Fruit fly (Drosophila melanogaster) whole organism, embryonic: ENCODE results near the gene Sce.

Experiments
- Abd-B ChIP-seq: fragments of 200-800 bp; sonication (Bioruptor generic); optimal IDR thresholded peaks from 2 replicates; lab custom pipeline; 2018; ENCODE audit warnings: missing biosample characterization, mild to moderate bottlenecking, missing genetic modification characterization, moderate library complexity
- Ada2b ChIP-seq: fragments of 200-800 bp; sonication (Bioruptor generic); IDR thresholded peaks from 2 replicates; pipeline ENCODE4 v1.3.6; 2022; ENCODE audit warnings: missing biosample characterization, missing genetic modification characterization
- B-H1 ChIP-seq: fragments of 200-800 bp; sonication (Bioruptor generic); IDR thresholded peaks from 3 replicates; pipeline ENCODE4 v1.3.6; 2022; ENCODE audit warnings: missing biosample characterization, missing genetic modification characterization
- Bgb ChIP-seq: fragments of 200-800 bp; sonication (Bioruptor generic); IDR thresholded peaks from 2 replicates; pipeline ENCODE4 v1.3.6; 2022; ENCODE audit warnings: missing biosample characterization, missing genetic modification characterization; ENCODE audit not compliant: partially characterized antibody
- CG10209 ChIP-seq: fragments of 200-800 bp; sonication (Bioruptor generic); optimal IDR thresholded peaks from 3 replicates; lab custom pipeline; 2017; ENCODE audit warnings: missing biosample characterization, mild to moderate bottlenecking, missing genetic modification characterization, missing genetic modification reagents
- CG10543 ChIP-seq: fragments of 200-800 bp; sonication (Bioruptor generic); optimal IDR thresholded peaks from 3 replicates; lab custom pipeline; 2017; ENCODE audit warnings: missing biosample characterization, mild to moderate bottlenecking, missing genetic modification characterization, moderate library complexity
- CG13123 ChIP-seq: fragments of 200-800 bp; sonication (Bioruptor generic); optimal IDR thresholded peaks from 2 replicates; lab custom pipeline; 2016; ENCODE audit warnings: missing biosample characterization, missing genetic modification characterization
- CG15073 ChIP-seq: fragments of 200-800 bp; sonication (Bioruptor generic); optimal IDR thresholded peaks from 2 replicates; lab custom pipeline; 2016; ENCODE audit warnings: missing biosample characterization, missing genetic modification characterization
- CG15601 ChIP-seq: fragments of 200-800 bp; sonication (Bioruptor generic); optimal IDR thresholded peaks from 3 replicates; lab custom pipeline; 2019; ENCODE audit warnings: missing biosample characterization, mild to moderate bottlenecking, missing genetic modification characterization, moderate library complexity
- CG1603 ChIP-seq: fragments of 200-800 bp; sonication (Bioruptor generic); optimal IDR thresholded peaks from 2 replicates; lab custom pipeline; 2019; ENCODE audit warnings: missing biosample characterization, mild to moderate bottlenecking, missing genetic modification characterization, moderate library complexity
- CG17912 ChIP-seq: fragments of 200-800 bp; sonication (Bioruptor generic); optimal IDR thresholded peaks from 2 replicates; lab custom pipeline; 2018; ENCODE audit warnings: missing biosample characterization, mild to moderate bottlenecking, missing genetic modification characterization
- CG3838 ChIP-seq: fragments of 200-800 bp; sonication (Bioruptor generic); optimal IDR thresholded peaks from 3 replicates; lab custom pipeline; 2016; ENCODE audit warnings: missing biosample characterization, missing genetic modification characterization
- CG3995 ChIP-seq: fragments of 200-800 bp; sonication (Bioruptor generic); optimal IDR thresholded peaks from 3 replicates; lab custom pipeline; 2016; ENCODE audit warnings: missing biosample characterization, missing genetic modification characterization
- CG6689 ChIP-seq: fragments of 200-800 bp; sonication (Bioruptor generic); IDR thresholded peaks from 2 replicates; pipeline ENCODE4 v1.3.6; 2022; ENCODE audit warnings: missing biosample characterization, missing genetic modification characterization
- CG7745 ChIP-seq: fragments of 200-800 bp; sonication (Bioruptor generic); optimal IDR thresholded peaks from 2 replicates; lab custom pipeline; 2018; ENCODE audit warnings: missing biosample characterization, mild to moderate bottlenecking, missing genetic modification characterization, moderate library complexity
- CG7786 ChIP-seq: fragments of 200-800 bp; sonication (Bioruptor generic); optimal IDR thresholded peaks from 2 replicates; lab custom pipeline; 2016; ENCODE audit warnings: missing biosample characterization, missing genetic modification characterization
- CG8281 ChIP-seq: fragments of 200-800 bp; sonication (Bioruptor generic); optimal IDR thresholded peaks from 2 replicates; lab custom pipeline; 2018; ENCODE audit warnings: missing biosample characterization, mild to moderate bottlenecking, missing genetic modification characterization, moderate library complexity
- CG8388 ChIP-seq: fragments of 200-800 bp; sonication (Bioruptor generic); optimal IDR thresholded peaks from 2 replicates; lab custom pipeline; 2019; ENCODE audit warnings: missing biosample characterization, mild to moderate bottlenecking, missing genetic modification characterization, moderate library complexity
- CG9727 ChIP-seq: fragments of 200-800 bp; sonication (Bioruptor generic); optimal IDR thresholded peaks from 3 replicates; lab custom pipeline; 2017; ENCODE audit warnings: missing biosample characterization, mild to moderate bottlenecking, missing genetic modification characterization
- D19A ChIP-seq: fragments of 200-800 bp; optimal IDR thresholded peaks from 3 replicates; lab custom pipeline; 2019; ENCODE audit warnings: missing biosample characterization, mild to moderate bottlenecking, missing genetic modification characterization, moderate library complexity
- Dad ChIP-seq: fragments of 200-800 bp; sonication (Bioruptor generic); optimal IDR thresholded peaks from 3 replicates; lab custom pipeline; 2016; ENCODE audit warnings: missing biosample characterization, missing genetic modification characterization
- Dbx ChIP-seq: fragments of 200-800 bp; sonication (Bioruptor generic); IDR thresholded peaks from 3 replicates; pipeline ENCODE4 v1.3.6; 2022; ENCODE audit warnings: missing biosample characterization, missing genetic modification characterization
- E2f2 ChIP-seq: fragments of 200-800 bp; sonication (Bioruptor generic); IDR thresholded peaks from 2 replicates; pipeline ENCODE4 v1.3.6; 2022; ENCODE audit warnings: missing biosample characterization, missing genetic modification characterization
- Hr78 ChIP-seq, 2 experiments: fragments of 200-800 bp in 1 of 2; fragments of >200 bp in 1 of 2; sonication (Bioruptor generic) in 1 of 2; optimal IDR thresholded peaks; 2 replicates each; lab custom pipeline; 2017 to 2019; ENCODE audit warnings: missing biosample characterization in 2 of 2, missing genetic modification characterization in 2 of 2, mild to moderate bottlenecking in 1 of 2, moderate library complexity in 1 of 2
- MBD-R2 ChIP-seq: fragments of 200-800 bp; sonication (Bioruptor generic); IDR thresholded peaks from 2 replicates; pipeline ENCODE4 v1.3.6; 2022; ENCODE audit warnings: missing biosample characterization, missing genetic modification characterization
- PHDP ChIP-seq: fragments of 200-800 bp; sonication (Bioruptor generic); optimal IDR thresholded peaks from 3 replicates; lab custom pipeline; 2018; ENCODE audit warnings: missing biosample characterization, mild to moderate bottlenecking, missing genetic modification characterization, moderate library complexity
- Pdp1 ChIP-seq, 2 experiments: fragments of 200-800 bp; sonication (Bioruptor generic); optimal IDR thresholded peaks; 3 replicates each; lab custom pipeline; 2016; ENCODE audit warnings: missing biosample characterization in 2 of 2, missing genetic modification characterization in 2 of 2, mild to moderate bottlenecking in 1 of 2, moderate library complexity in 1 of 2
- Trl ChIP-seq, 3 experiments: fragments of >200 bp in 2 of 3; fragments of 200-800 bp in 1 of 3; sonication (Bioruptor generic) in 1 of 3; optimal IDR thresholded peaks; 2 replicates in 1 of 3; 3 replicates in 2 of 3; lab custom pipeline; 2016 to 2017; ENCODE audit warnings: missing biosample characterization in 1 of 3, missing genetic modification characterization in 1 of 3
- Xrp1 ChIP-seq: fragments of 200-800 bp; sonication (Bioruptor generic); IDR thresholded peaks from 2 replicates; pipeline ENCODE4 v1.3.6; 2022; ENCODE audit warnings: missing biosample characterization, missing genetic modification characterization
- amos ChIP-seq: fragments of 200-800 bp; sonication (Bioruptor generic); IDR thresholded peaks from 2 replicates; pipeline ENCODE4 v1.3.6; 2022; ENCODE audit warnings: missing biosample characterization, missing genetic modification characterization; ENCODE audit not compliant: partially characterized antibody
- bowl ChIP-seq: fragments of 200-800 bp; sonication (Bioruptor generic); IDR thresholded peaks from 2 replicates; pipeline ENCODE4 v1.3.6; 2022; ENCODE audit warnings: missing biosample characterization, missing genetic modification characterization
- crol ChIP-seq: fragments of 200-800 bp; sonication (Bioruptor generic); IDR thresholded peaks from 2 replicates; pipeline ENCODE4 v1.3.6; 2022; ENCODE audit warnings: missing biosample characterization, missing genetic modification characterization
- dmrt11E ChIP-seq: fragments of 200-800 bp; sonication (Bioruptor generic); optimal IDR thresholded peaks from 3 replicates; lab custom pipeline; 2018; ENCODE audit warnings: missing biosample characterization, mild to moderate bottlenecking, missing genetic modification characterization, moderate library complexity
- dpn ChIP-seq, 2 experiments: fragments of 200-800 bp; sonication (Bioruptor generic); optimal IDR thresholded peaks; 3 replicates each; lab custom pipeline; 2016; ENCODE audit warnings: missing biosample characterization in 2 of 2, missing genetic modification characterization in 2 of 2
- ftz-f1 ChIP-seq: fragments of 200-800 bp; sonication (Bioruptor generic); optimal IDR thresholded peaks from 2 replicates; lab custom pipeline; 2016; ENCODE audit warnings: missing biosample characterization, missing genetic modification characterization
- gsb-n ChIP-seq: fragments of 200-800 bp; sonication (Bioruptor generic); optimal IDR thresholded peaks from 3 replicates; lab custom pipeline; 2018; ENCODE audit warnings: missing biosample characterization, mild to moderate bottlenecking, missing genetic modification characterization
- ham ChIP-seq: fragments of 200-800 bp; sonication (Bioruptor generic); IDR thresholded peaks from 2 replicates; pipeline ENCODE4 v1.3.6; 2022; ENCODE audit warnings: missing biosample characterization, missing genetic modification characterization
- her ChIP-seq: fragments of 200-800 bp; sonication (Bioruptor generic); optimal IDR thresholded peaks from 2 replicates; lab custom pipeline; 2016; ENCODE audit warnings: missing biosample characterization, missing genetic modification characterization
- insv ChIP-seq, 2 experiments: fragments of 200-800 bp; sonication (Bioruptor generic); optimal IDR thresholded peaks; 3 replicates each; lab custom pipeline; 2016 to 2018; ENCODE audit warnings: missing biosample characterization in 2 of 2, missing genetic modification characterization in 2 of 2
- jing ChIP-seq: fragments of 200-800 bp; sonication (Bioruptor generic); optimal IDR thresholded peaks from 2 replicates; lab custom pipeline; 2018; ENCODE audit warnings: missing biosample characterization, mild to moderate bottlenecking, missing genetic modification characterization
- lab ChIP-seq: fragments of 200-800 bp; sonication (Bioruptor generic); optimal IDR thresholded peaks from 3 replicates; lab custom pipeline; 2017; ENCODE audit warnings: missing biosample characterization, missing genetic modification characterization, mild to moderate bottlenecking, moderate library complexity, missing genetic modification reagents
- luna ChIP-seq: fragments of 200-800 bp; sonication (Bioruptor generic); optimal IDR thresholded peaks from 2 replicates; lab custom pipeline; 2016; ENCODE audit warnings: missing biosample characterization, missing genetic modification characterization
- p53 ChIP-seq: fragments of 200-800 bp; sonication (Bioruptor generic); optimal IDR thresholded peaks from 2 replicates; lab custom pipeline; 2016; ENCODE audit warnings: missing biosample characterization, missing genetic modification characterization
- prd ChIP-seq, 3 experiments: fragments of >200 bp in 2 of 3; fragments of 200-800 bp in 1 of 3; sonication (Bioruptor generic) in 1 of 3; optimal IDR thresholded peaks in 2 of 3; IDR thresholded peaks in 1 of 3; 2 replicates in 2 of 3; 3 replicates in 1 of 3; pipeline versions ENCODE4 v1.3.6 to Lab custom; 2017 to 2022; ENCODE audit warnings: missing biosample characterization in 1 of 3, missing genetic modification characterization in 1 of 3
- scrt ChIP-seq: fragments of 200-800 bp; sonication (Bioruptor generic); optimal IDR thresholded peaks from 2 replicates; lab custom pipeline; 2018; ENCODE audit warnings: missing biosample characterization, mild to moderate bottlenecking, missing genetic modification characterization, moderate library complexity
- seq ChIP-seq: fragments of 200-800 bp; sonication (Bioruptor generic); IDR thresholded peaks from 2 replicates; pipeline ENCODE4 v1.3.6; 2022; ENCODE audit warnings: missing biosample characterization, missing genetic modification characterization
- shn ChIP-seq: fragments of 200-800 bp; sonication (Bioruptor generic); optimal IDR thresholded peaks from 3 replicates; lab custom pipeline; 2016; ENCODE audit warnings: missing biosample characterization, missing genetic modification characterization
- sqz ChIP-seq: fragments of 200-800 bp; sonication (Bioruptor generic); optimal IDR thresholded peaks from 3 replicates; lab custom pipeline; 2018; ENCODE audit warnings: missing biosample characterization, mild to moderate bottlenecking, missing genetic modification characterization
- toy ChIP-seq: fragments of 200-800 bp; sonication (Bioruptor generic); IDR thresholded peaks from 2 replicates; pipeline ENCODE4 v1.3.6; 2022; ENCODE audit warnings: missing biosample characterization, missing genetic modification characterization
- trem ChIP-seq: fragments of 200-800 bp; optimal IDR thresholded peaks from 3 replicates; lab custom pipeline; 2019; ENCODE audit warnings: missing biosample characterization, mild to moderate bottlenecking, missing genetic modification characterization, moderate library complexity
- zfh1 ChIP-seq: fragments of 200-800 bp; sonication (Bioruptor generic); IDR thresholded peaks from 3 replicates; pipeline ENCODE4 v1.3.6; 2022; ENCODE audit warnings: missing biosample characterization, missing genetic modification characterization

Gene Sce

dm6 chr3R:27681799-27682198 lies at the start of gene Sce (continued):
- TF ChIP-seq scrt (GFP tag; lab: Kevin White, UChicago), result no peak
- peak; percentile 37 for TF ChIP-seq CG1603 (tag; lab: Kevin White, UChicago)
- no peak for TF ChIP-seq Abd-B (GFP tag; lab: Kevin White, UChicago)
- no peak for TF ChIP-seq Dad (GFP tag; lab: Kevin White, UChicago)
- no peak for TF ChIP-seq Xrp1 (GFP tag; lab: Robert Waterston, UW)
- TF ChIP-seq CG17912, result no peak
- TF ChIP-seq seq (GFP tag; lab: Robert Waterston, UW), result no peak
- no peak for TF ChIP-seq toy
- no peak for TF ChIP-seq her (GFP tag; lab: Kevin White, UChicago)
- TF ChIP-seq insv (GFP tag; optimal IDR thresholded peaks at IDR 0.05; lab: Kevin White, UChicago), result no peak
- TF ChIP-seq luna (GFP tag; lab: Kevin White, UChicago), result no peak
- no peak for TF ChIP-seq CG10543
- TF ChIP-seq lab (GFP tag; lab: Kevin White, UChicago), result no peak
- TF ChIP-seq sqz (GFP tag; lab: Kevin White, UChicago), result no peak
- no peak for TF ChIP-seq B-H1 (GFP tag; lab: Robert Waterston, UW)
- TF ChIP-seq CG8388 (GFP tag; lab: Kevin White, UChicago), result no peak
- no peak for TF ChIP-seq jing
- TF ChIP-seq CG3838 (GFP tag; lab: Kevin White, UChicago), result no peak
- TF ChIP-seq CG3995 (GFP tag; lab: Kevin White, UChicago), result no peak
- TF ChIP-seq gsb-n (tag; lab: Kevin White, UChicago), result no peak
- TF ChIP-seq Hr78 (GFP tag; optimal IDR thresholded peaks at IDR 0.05; lab: Kevin White, UChicago), result no peak
- no peak for TF ChIP-seq CG8281
- no peak for TF ChIP-seq CG15601 (tag; lab: Kevin White, UChicago)
- peak; percentile 14 for TF ChIP-seq trem
- no peak for TF ChIP-seq shn (GFP tag; lab: Kevin White, UChicago)
- no peak for TF ChIP-seq CG7745
- no peak for TF ChIP-seq zfh1 (GFP tag; lab: Robert Waterston, UW)
- TF ChIP-seq Trl (optimal IDR thresholded peaks at IDR 0.05; lab: Kevin White, UChicago), result no peak
- TF ChIP-seq Trl (GFP tag; optimal IDR thresholded peaks at IDR 0.05; lab: Kevin White, UChicago), result no peak
- TF ChIP-seq CG7786 (GFP tag; lab: Kevin White, UChicago), result no peak
- no peak for TF ChIP-seq bowl (GFP tag; lab: Robert Waterston, UW)
- no peak for TF ChIP-seq amos (GFP tag; lab: Robert Waterston, UW)
- no peak for TF ChIP-seq CG15073 (GFP tag; lab: Kevin White, UChicago)
- no peak for TF ChIP-seq CG6689 (GFP tag; lab: Robert Waterston, UW)
- no peak; the same call in 1 of the 2 replicates for TF ChIP-seq Bgb (GFP tag; lab: Robert Waterston, UW)
- no peak for TF ChIP-seq CG10209
- no peak for TF ChIP-seq CG9727 (GFP tag; lab: Kevin White, UChicago)
- no peak for TF ChIP-seq PHDP
- no peak for TF ChIP-seq Pdp1 (GFP tag; optimal IDR thresholded peaks at IDR 0.05; lab: Kevin White, UChicago)
- no peak for TF ChIP-seq Ada2b
- no peak for TF ChIP-seq D19A (tag; lab: Kevin White, UChicago)
- TF ChIP-seq ham (GFP tag; lab: Robert Waterston, UW), result no peak
- no peak for TF ChIP-seq crol (GFP tag; lab: Robert Waterston, UW)
- no peak for TF ChIP-seq prd (optimal IDR thresholded peaks at IDR 0.05; lab: Kevin White, UChicago)
- no peak for TF ChIP-seq prd (GFP tag; IDR thresholded peaks at IDR 0.05; lab: Robert Waterston, UW)
- no peak for TF ChIP-seq dpn (GFP tag; optimal IDR thresholded peaks at IDR 0.05; lab: Kevin White, UChicago)
- TF ChIP-seq ftz-f1, result no peak
- no peak for TF ChIP-seq CG13123 (GFP tag; lab: Kevin White, UChicago)
- TF ChIP-seq Dbx (GFP tag; lab: Robert Waterston, UW), result no peak
- peak; percentile 94 for TF ChIP-seq E2f2 (GFP tag; lab: Robert Waterston, UW)
- TF ChIP-seq p53 (GFP tag; lab: Kevin White, UChicago), result no peak
- TF ChIP-seq MBD-R2 (GFP tag; lab: Robert Waterston, UW), result peak; percentile 63
- no peak for TF ChIP-seq dmrt11E (tag; lab: Kevin White, UChicago)
